Worm (Caenorhabditis elegans) whole organism, L1 larva: ENCODE results near the gene clec-175.

Source experiments
- ama-1 ChIP-seq: fragments of 150-350 bp; optimal IDR thresholded peaks from 2 replicates; lab custom pipeline; 2014
- egl-27 ChIP-seq, 2 experiments: fragments of 150-350 bp in 1 of 2; sonication (generic microtip); optimal IDR thresholded peaks; 3 replicates each; lab custom pipeline; 2017 to 2018; ENCODE audit warnings: missing biosample characterization in 2 of 2, missing genetic modification characterization in 2 of 2, missing genetic modification reagents in 2 of 2
- fos-1 ChIP-seq: fragments of 150-350 bp; optimal IDR thresholded peaks from 2 replicates; lab custom pipeline; 2014; ENCODE audit warnings: missing biosample characterization, missing genetic modification characterization
- lin-13 ChIP-seq: fragments of 150-350 bp; optimal IDR thresholded peaks from 2 replicates; lab custom pipeline; 2014; ENCODE audit warnings: missing biosample characterization, missing genetic modification reagents, missing genetic modification characterization
- mep-1 ChIP-seq: fragments of 150-350 bp; optimal IDR thresholded peaks from 2 replicates; lab custom pipeline; 2014; ENCODE audit warnings: missing biosample characterization, missing genetic modification characterization
- nhr-12 ChIP-seq: sonication (generic microtip); optimal IDR thresholded peaks from 2 replicates; lab custom pipeline; 2017; ENCODE audit warnings: missing biosample characterization, missing genetic modification characterization
- nhr-28 ChIP-seq: fragments of 150-350 bp; optimal IDR thresholded peaks from 2 replicates; lab custom pipeline; 2014; ENCODE audit warnings: missing biosample characterization, missing genetic modification characterization
- rnt-1 ChIP-seq: sonication (generic microtip); optimal IDR thresholded peaks from 2 replicates; lab custom pipeline; 2016; ENCODE audit warnings: mild to moderate bottlenecking, missing genetic modification characterization, moderate library complexity, missing compliant biosample characterization

DNA sequence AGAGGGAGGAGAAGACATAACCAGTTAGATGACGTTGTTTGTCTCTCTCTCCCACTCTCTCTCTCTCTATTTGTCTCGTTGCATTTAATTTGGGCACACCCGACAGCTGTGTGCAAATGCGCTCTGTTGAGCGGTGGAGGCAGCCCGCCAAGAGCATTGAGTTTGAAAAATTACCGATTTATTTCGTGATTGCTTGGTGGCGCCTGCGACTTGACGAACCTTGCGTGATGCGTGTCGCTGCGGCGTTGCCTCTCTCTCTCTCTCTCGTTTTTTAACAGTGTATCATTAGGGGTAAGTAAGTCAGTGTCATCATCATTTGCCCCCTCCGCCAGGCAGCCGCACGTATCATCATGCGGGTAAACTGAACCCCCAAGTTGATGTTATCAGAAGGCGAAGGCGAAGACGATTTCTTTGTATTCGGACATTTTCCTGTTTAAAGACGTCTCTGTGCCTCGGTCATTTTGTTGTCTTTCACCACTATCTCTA, 16.0 kb upstream of the clec-175 start:
- no peak for TF ChIP-seq nhr-28
- no peak for TF ChIP-seq nhr-12 (tag; lab: Kevin White, UChicago)
- TF ChIP-seq lin-13 (GFP tag; lab: Kevin White, UChicago) = peak; percentile 77
- TF ChIP-seq ama-1 (lab: Kevin White, UChicago) = peak; percentile 27
- TF ChIP-seq egl-27 (tag; optimal IDR thresholded peaks at IDR 0.05; lab: Kevin White, UChicago) = peak in 1 of 2 experiments; percentile 58
- peak; percentile 54 for TF ChIP-seq fos-1
- peak; percentile 51 for TF ChIP-seq mep-1
- peak; percentile 60 for TF ChIP-seq rnt-1 (tag; lab: Kevin White, UChicago)
